Fruit fly (Drosophila melanogaster) whole organism, embryonic: Measurements from ENCODE around the gene cbt.

ENCODE experiments used
- Atf-2 ChIP-seq: fragments of 200-800 bp; sonication (Bioruptor generic); optimal IDR thresholded peaks from 2 replicates; lab custom pipeline; 2016; ENCODE audit warnings: missing biosample characterization, missing genetic modification characterization
- B-H1 ChIP-seq: fragments of 200-800 bp; sonication (Bioruptor generic); IDR thresholded peaks from 3 replicates; pipeline ENCODE4 v1.3.6; 2022; ENCODE audit warnings: missing biosample characterization, missing genetic modification characterization
- CG11560 ChIP-seq: fragments of 200-800 bp; sonication (Bioruptor generic); IDR thresholded peaks from 3 replicates; pipeline ENCODE4 v1.3.6; 2022; ENCODE audit warnings: missing biosample characterization, missing genetic modification characterization
- CG14441 ChIP-seq: fragments of 200-800 bp; sonication (Bioruptor generic); IDR thresholded peaks from 2 replicates; pipeline ENCODE4 v1.3.6; 2022; ENCODE audit warnings: missing biosample characterization, missing genetic modification characterization
- CG15011 ChIP-seq: fragments of 200-800 bp; sonication (Bioruptor generic); optimal IDR thresholded peaks from 3 replicates; lab custom pipeline; 2018; ENCODE audit warnings: missing biosample characterization, mild to moderate bottlenecking, missing genetic modification characterization
- CG16813 ChIP-seq: fragments of 200-800 bp; sonication (Bioruptor generic); IDR thresholded peaks from 3 replicates; pipeline ENCODE4 v1.3.6; 2022; ENCODE audit warnings: missing biosample characterization, missing genetic modification characterization; ENCODE audit not compliant: partially characterized antibody
- CG17385 ChIP-seq: fragments of 200-800 bp; sonication (Bioruptor generic); optimal IDR thresholded peaks from 3 replicates; lab custom pipeline; 2018; ENCODE audit warnings: missing biosample characterization, mild to moderate bottlenecking, missing genetic modification characterization
- CG17829 ChIP-seq: fragments of 200-800 bp; optimal IDR thresholded peaks from 2 replicates; lab custom pipeline; 2019; ENCODE audit warnings: missing biosample characterization, mild to moderate bottlenecking, missing genetic modification characterization, moderate library complexity
- CG1832 ChIP-seq: fragments of 200-800 bp; sonication (Bioruptor generic); optimal IDR thresholded peaks from 2 replicates; lab custom pipeline; 2017; ENCODE audit warnings: missing biosample characterization, mild to moderate bottlenecking, missing genetic modification characterization, inconsistent platforms
- CG18476 ChIP-seq: fragments of 200-800 bp; sonication (Bioruptor generic); optimal IDR thresholded peaks from 2 replicates; lab custom pipeline; 2016; ENCODE audit warnings: missing biosample characterization, mild to moderate bottlenecking, missing genetic modification characterization
- CG4424 ChIP-seq: fragments of 200-800 bp; sonication (Bioruptor generic); optimal IDR thresholded peaks from 3 replicates; lab custom pipeline; 2016; ENCODE audit warnings: missing biosample characterization, missing genetic modification characterization
- CG4617 ChIP-seq: fragments of 200-800 bp; sonication (Bioruptor generic); optimal IDR thresholded peaks from 3 replicates; lab custom pipeline; 2016; ENCODE audit warnings: missing biosample characterization, missing genetic modification characterization, borderline replicate concordance
- CG9215 ChIP-seq: fragments of 200-800 bp; sonication (Bioruptor generic); IDR thresholded peaks from 2 replicates; pipeline ENCODE4 v1.3.6; 2022; ENCODE audit warnings: missing biosample characterization, missing genetic modification characterization
- Chrac-16 ChIP-seq: fragments of 200-800 bp; sonication (Bioruptor generic); optimal IDR thresholded peaks from 3 replicates; lab custom pipeline; 2016; ENCODE audit warnings: missing biosample characterization, missing genetic modification characterization
- D19B ChIP-seq: fragments of 200-800 bp; sonication (Bioruptor generic); optimal IDR thresholded peaks from 2 replicates; lab custom pipeline; 2017; ENCODE audit warnings: missing biosample characterization, mild to moderate bottlenecking, missing genetic modification characterization
- Dbx ChIP-seq: fragments of 200-800 bp; sonication (Bioruptor generic); IDR thresholded peaks from 3 replicates; pipeline ENCODE4 v1.3.6; 2022; ENCODE audit warnings: missing biosample characterization, missing genetic modification characterization
- ERR ChIP-seq: fragments of 200-800 bp; sonication (Bioruptor generic); optimal IDR thresholded peaks from 2 replicates; lab custom pipeline; 2016; ENCODE audit warnings: missing biosample characterization, missing genetic modification characterization
- Hey ChIP-seq: fragments of 200-800 bp; sonication (Bioruptor generic); optimal IDR thresholded peaks from 3 replicates; lab custom pipeline; 2018; ENCODE audit warnings: missing biosample characterization, mild to moderate bottlenecking, missing genetic modification characterization
- HmgD ChIP-seq: fragments of 200-800 bp; sonication (Bioruptor generic); optimal IDR thresholded peaks from 3 replicates; lab custom pipeline; 2016; ENCODE audit warnings: missing biosample characterization, missing genetic modification characterization
- Hr39 ChIP-seq: fragments of >200 bp; optimal IDR thresholded peaks from 2 replicates; lab custom pipeline; 2017
- Hr78 ChIP-seq, 2 experiments: fragments of 200-800 bp in 1 of 2; fragments of >200 bp in 1 of 2; sonication (Bioruptor generic) in 1 of 2; optimal IDR thresholded peaks; 2 replicates each; lab custom pipeline; 2017 to 2019; ENCODE audit warnings: missing biosample characterization in 2 of 2, missing genetic modification characterization in 2 of 2, mild to moderate bottlenecking in 1 of 2, moderate library complexity in 1 of 2
- Jarid2 ChIP-seq: fragments of 200-800 bp; sonication (Bioruptor generic); optimal IDR thresholded peaks from 3 replicates; lab custom pipeline; 2017; ENCODE audit warnings: mild to moderate bottlenecking, missing biosample characterization, missing genetic modification reagents, missing genetic modification characterization
- Myb ChIP-seq: fragments of 200-800 bp; sonication (Bioruptor generic); optimal IDR thresholded peaks from 2 replicates; lab custom pipeline; 2016; ENCODE audit warnings: missing biosample characterization, missing genetic modification characterization
- Oli ChIP-seq: fragments of 200-800 bp; sonication (Bioruptor generic); optimal IDR thresholded peaks from 2 replicates; lab custom pipeline; 2018; ENCODE audit warnings: missing biosample characterization, mild to moderate bottlenecking, missing genetic modification characterization, moderate library complexity
- Side ChIP-seq: fragments of 200-800 bp; sonication (Bioruptor generic); optimal IDR thresholded peaks from 2 replicates; lab custom pipeline; 2016; ENCODE audit warnings: missing biosample characterization, missing genetic modification characterization
- Sox100B ChIP-seq: fragments of 200-800 bp; sonication (Bioruptor generic); optimal IDR thresholded peaks from 3 replicates; lab custom pipeline; 2018; ENCODE audit warnings: missing biosample characterization, mild to moderate bottlenecking, missing genetic modification characterization
- TFAM ChIP-seq: fragments of 200-800 bp; sonication (Bioruptor generic); optimal IDR thresholded peaks from 2 replicates; lab custom pipeline; 2017; ENCODE audit warnings: missing biosample characterization, missing genetic modification characterization, inconsistent platforms
- bsh ChIP-seq, 2 experiments: fragments of 200-800 bp; sonication (Bioruptor generic); optimal IDR thresholded peaks; 2 replicates each; lab custom pipeline; 2017 to 2018; ENCODE audit warnings: mild to moderate bottlenecking in 2 of 2, missing biosample characterization in 2 of 2, missing genetic modification characterization in 2 of 2, moderate library complexity in 1 of 2
- caup ChIP-seq: fragments of 200-800 bp; sonication (Bioruptor generic); optimal IDR thresholded peaks from 3 replicates; lab custom pipeline; 2017; ENCODE audit warnings: missing biosample characterization, mild to moderate bottlenecking, missing genetic modification characterization, moderate library complexity; ENCODE audit not compliant: severe bottlenecking
- crp ChIP-seq, 2 experiments: fragments of 200-800 bp; sonication (Bioruptor generic); optimal IDR thresholded peaks; 2 replicates in 1 of 2; 3 replicates in 1 of 2; lab custom pipeline; 2017; ENCODE audit warnings: missing biosample characterization in 2 of 2, missing genetic modification characterization in 2 of 2, mild to moderate bottlenecking in 1 of 2, moderate library complexity in 1 of 2
- dpn ChIP-seq, 2 experiments: fragments of 200-800 bp; sonication (Bioruptor generic); optimal IDR thresholded peaks; 3 replicates each; lab custom pipeline; 2016; ENCODE audit warnings: missing biosample characterization in 2 of 2, missing genetic modification characterization in 2 of 2
- fu2 ChIP-seq: fragments of 200-800 bp; sonication (Bioruptor generic); optimal IDR thresholded peaks from 2 replicates; lab custom pipeline; 2016; ENCODE audit warnings: missing biosample characterization, missing genetic modification characterization
- gfzf ChIP-seq: fragments of 200-800 bp; sonication (Bioruptor generic); optimal IDR thresholded peaks from 2 replicates; lab custom pipeline; 2016; ENCODE audit warnings: missing biosample characterization, mild to moderate bottlenecking, missing genetic modification characterization, moderate library complexity
- gt ChIP-seq: fragments of 200-800 bp; sonication (Bioruptor generic); IDR thresholded peaks from 2 replicates; pipeline ENCODE4 v1.3.6; 2022; ENCODE audit warnings: missing biosample characterization, missing genetic modification characterization
- hb ChIP-seq: fragments of 200-800 bp; sonication (Bioruptor generic); IDR thresholded peaks from 3 replicates; pipeline ENCODE4 v1.3.6; 2022; ENCODE audit warnings: missing biosample characterization, missing genetic modification characterization; ENCODE audit not compliant: partially characterized antibody
- ind ChIP-seq: fragments of 200-800 bp; sonication (Bioruptor generic); optimal IDR thresholded peaks from 3 replicates; lab custom pipeline; 2016; ENCODE audit warnings: missing biosample characterization, missing genetic modification characterization
- lov ChIP-seq, 2 experiments: fragments of 200-800 bp in 1 of 2; fragments of >200 bp in 1 of 2; sonication (Bioruptor generic) in 1 of 2; IDR thresholded peaks in 1 of 2; optimal IDR thresholded peaks in 1 of 2; 2 replicates in 1 of 2; 3 replicates in 1 of 2; pipeline versions ENCODE4 v1.3.6 to Lab custom; 2017 to 2022; ENCODE audit warnings: missing biosample characterization in 1 of 2, missing genetic modification characterization in 1 of 2
- oc ChIP-seq: fragments of 200-800 bp; sonication (Bioruptor generic); optimal IDR thresholded peaks from 2 replicates; lab custom pipeline; 2018; ENCODE audit warnings: missing biosample characterization, mild to moderate bottlenecking, missing genetic modification characterization, moderate library complexity
- pan ChIP-seq, 4 experiments: fragments of >200 bp in 3 of 4; fragments of 200-800 bp in 1 of 4; sonication (Bioruptor generic) in 1 of 4; optimal IDR thresholded peaks in 3 of 4; IDR thresholded peaks in 1 of 4; 2 replicates each; pipeline versions ENCODE4 v1.3.6 to Lab custom; 2017 to 2022; ENCODE audit warnings: missing biosample characterization in 2 of 4, missing genetic modification characterization in 2 of 4, mixed read lengths in 1 of 4
- phol ChIP-seq: fragments of 200-800 bp; sonication (Bioruptor generic); optimal IDR thresholded peaks from 3 replicates; lab custom pipeline; 2018; ENCODE audit warnings: missing biosample characterization, mild to moderate bottlenecking, missing genetic modification characterization, moderate library complexity
- sisA ChIP-seq: fragments of 200-800 bp; sonication (Bioruptor generic); IDR thresholded peaks from 2 replicates; pipeline ENCODE4 v1.3.6; 2022; ENCODE audit warnings: missing biosample characterization, missing genetic modification characterization
- sqz ChIP-seq: fragments of 200-800 bp; sonication (Bioruptor generic); optimal IDR thresholded peaks from 3 replicates; lab custom pipeline; 2018; ENCODE audit warnings: missing biosample characterization, mild to moderate bottlenecking, missing genetic modification characterization
- stwl ChIP-seq: fragments of 200-800 bp; sonication (Bioruptor generic); optimal IDR thresholded peaks from 3 replicates; lab custom pipeline; 2018; ENCODE audit warnings: missing biosample characterization, mild to moderate bottlenecking, missing genetic modification characterization, moderate library complexity
- trh ChIP-seq: fragments of 200-800 bp; sonication (Bioruptor generic); optimal IDR thresholded peaks from 2 replicates; lab custom pipeline; 2016; ENCODE audit warnings: missing biosample characterization, missing genetic modification characterization
- unpg ChIP-seq: fragments of 200-800 bp; sonication (Bioruptor generic); optimal IDR thresholded peaks from 3 replicates; lab custom pipeline; 2018; ENCODE audit warnings: missing biosample characterization, mild to moderate bottlenecking, missing genetic modification characterization, moderate library complexity
- vvl ChIP-seq: fragments of 200-800 bp; sonication (Bioruptor generic); IDR thresholded peaks from 2 replicates; pipeline ENCODE4 v1.3.6; 2022; ENCODE audit warnings: missing biosample characterization, missing genetic modification characterization
- zfh1 ChIP-seq: fragments of 200-800 bp; sonication (Bioruptor generic); IDR thresholded peaks from 3 replicates; pipeline ENCODE4 v1.3.6; 2022; ENCODE audit warnings: missing biosample characterization, missing genetic modification characterization

cbt gene

dm6 chr2L:480638-481399, 1.3 kb upstream of the cbt start (continued):
- peak; percentile 100 for TF ChIP-seq CG17385 (GFP tag; lab: Kevin White, UChicago)
- no peak for TF ChIP-seq B-H1
- TF ChIP-seq dpn (GFP tag; optimal IDR thresholded peaks at IDR 0.05; lab: Kevin White, UChicago), result peak; percentile 100
- TF ChIP-seq Atf-2 (GFP tag; lab: Kevin White, UChicago), result peak; percentile 100
- TF ChIP-seq D19B (GFP tag; lab: Kevin White, UChicago), result peak; percentile 100
- peak; percentile 100 for TF ChIP-seq unpg (GFP tag; lab: Kevin White, UChicago)
- peak; percentile 94 for TF ChIP-seq stwl (tag; lab: Kevin White, UChicago)
- TF ChIP-seq vvl (GFP tag; lab: Robert Waterston, UW), result no peak
- peak; percentile 100 for TF ChIP-seq bsh (GFP tag; optimal IDR thresholded peaks at IDR 0.05; lab: Kevin White, UChicago)
- TF ChIP-seq HmgD (GFP tag; lab: Kevin White, UChicago), result peak; percentile 100
- TF ChIP-seq Chrac-16 (GFP tag; lab: Kevin White, UChicago), result peak; percentile 100
- TF ChIP-seq Jarid2 (GFP tag; lab: Kevin White, UChicago), result peak; percentile 100
- TF ChIP-seq CG11560 (tag; lab: Robert Waterston, UW), result no peak
- TF ChIP-seq CG18476 (GFP tag; lab: Kevin White, UChicago), result peak; percentile 100
- peak; percentile 99 for TF ChIP-seq Hey (tag; lab: Kevin White, UChicago)
- no peak for TF ChIP-seq CG16813 (GFP tag; lab: Robert Waterston, UW)
- peak; percentile 99 for TF ChIP-seq Myb
- TF ChIP-seq Side (GFP tag; lab: Kevin White, UChicago), result peak; percentile 100
- peak; percentile 100 for TF ChIP-seq CG4617 (GFP tag; lab: Kevin White, UChicago)
- peak; percentile 74 to 87 for TF ChIP-seq crp (GFP tag; optimal IDR thresholded peaks at IDR 0.05; lab: Kevin White, UChicago)
- TF ChIP-seq ERR, result peak; percentile 100
- TF ChIP-seq CG14441 (GFP tag; lab: Robert Waterston, UW), result no peak
- TF ChIP-seq phol, result peak; percentile 100
- TF ChIP-seq CG1832 (GFP tag; lab: Kevin White, UChicago), result peak; percentile 75
- TF ChIP-seq oc, result peak; percentile 100
- peak; percentile 100 for TF ChIP-seq CG4424 (GFP tag; lab: Kevin White, UChicago)
- TF ChIP-seq pan (optimal IDR thresholded peaks at IDR 0.05; lab: Kevin White, UChicago), result peak in 1 of 2 experiments; percentile 88
- TF ChIP-seq pan (GFP tag; optimal IDR thresholded peaks at IDR 0.05 in 1 of 2, IDR thresholded peaks at IDR 0.05 in 1 of 2), result peak in 1 of 2 experiments; percentile 83
- TF ChIP-seq Sox100B (GFP tag; lab: Kevin White, UChicago), result peak; percentile 100
- TF ChIP-seq CG17829 (tag; lab: Kevin White, UChicago), result peak; percentile 100
- TF ChIP-seq gfzf (GFP tag; lab: Kevin White, UChicago), result peak; percentile 60
- TF ChIP-seq sqz (GFP tag; lab: Kevin White, UChicago), result peak; percentile 100
- peak; percentile 100 for TF ChIP-seq trh (GFP tag; lab: Kevin White, UChicago)
- TF ChIP-seq lov (optimal IDR thresholded peaks at IDR 0.05; lab: Kevin White, UChicago), result no peak
- no peak for TF ChIP-seq lov (GFP tag; IDR thresholded peaks at IDR 0.05; lab: Robert Waterston, UW)
- peak; percentile 100 for TF ChIP-seq fu2 (GFP tag; lab: Kevin White, UChicago)
- TF ChIP-seq ind, result peak; percentile 100
- no peak for TF ChIP-seq gt (GFP tag; lab: Robert Waterston, UW)
- peak; percentile 100 for TF ChIP-seq CG15011 (GFP tag; lab: Kevin White, UChicago)
- peak; percentile 98 for TF ChIP-seq TFAM (GFP tag; lab: Kevin White, UChicago)
- TF ChIP-seq Oli, result peak; percentile 100
- no peak for TF ChIP-seq hb (GFP tag; lab: Robert Waterston, UW)
- no peak for TF ChIP-seq Hr39 (lab: Kevin White, UChicago)
- peak in 1 of 2 experiments; percentile 100 for TF ChIP-seq Hr78 (GFP tag; optimal IDR thresholded peaks at IDR 0.05; lab: Kevin White, UChicago)
- TF ChIP-seq Dbx, result no peak
- no peak for TF ChIP-seq zfh1
- TF ChIP-seq caup, result peak; percentile 100
- TF ChIP-seq CG9215 (GFP tag; lab: Robert Waterston, UW), result no peak
- no peak for TF ChIP-seq sisA
